Fruit fly (Drosophila melanogaster) whole organism, pupa: ENCODE results near the gene CG11970.

Experiments
- CG10348 ChIP-seq: fragments of 200-800 bp; sonication (Bioruptor generic); IDR thresholded peaks from 2 replicates; pipeline ENCODE4 v1.3.6; 2022; ENCODE audit warnings: missing biosample characterization, missing genetic modification characterization
- CG13204 ChIP-seq: fragments of 200-800 bp; sonication (Bioruptor generic); optimal IDR thresholded peaks from 2 replicates; lab custom pipeline; 2018; ENCODE audit warnings: missing biosample characterization, mild to moderate bottlenecking, missing genetic modification characterization, moderate library complexity
- CG14655 ChIP-seq: fragments of 200-800 bp; sonication (Bioruptor generic); optimal IDR thresholded peaks from 3 replicates; lab custom pipeline; 2017; ENCODE audit warnings: mild to moderate bottlenecking, missing biosample characterization, missing genetic modification reagents, missing genetic modification characterization
- CG15710 ChIP-seq: fragments of 200-800 bp; sonication (Bioruptor generic); optimal IDR thresholded peaks from 2 replicates; lab custom pipeline; 2018; ENCODE audit warnings: missing biosample characterization, mild to moderate bottlenecking, missing genetic modification characterization, moderate library complexity
- CG4496 ChIP-seq: fragments of 200-800 bp; sonication (Bioruptor generic); IDR thresholded peaks from 3 replicates; pipeline ENCODE4 v1.3.6; 2022; ENCODE audit warnings: missing biosample characterization, missing genetic modification characterization
- CG8159 ChIP-seq: fragments of 200-800 bp; sonication (Bioruptor generic); optimal IDR thresholded peaks from 3 replicates; lab custom pipeline; 2018; ENCODE audit warnings: missing biosample characterization, mild to moderate bottlenecking, missing genetic modification characterization, moderate library complexity
- CG8301 ChIP-seq: fragments of 200-800 bp; sonication (Bioruptor generic); optimal IDR thresholded peaks from 2 replicates; lab custom pipeline; 2018; ENCODE audit warnings: missing biosample characterization, mild to moderate bottlenecking, missing genetic modification characterization
- CG9948 ChIP-seq: fragments of 200-800 bp; sonication (Bioruptor generic); optimal IDR thresholded peaks from 2 replicates; lab custom pipeline; 2018; ENCODE audit warnings: missing biosample characterization, mild to moderate bottlenecking, missing genetic modification characterization, moderate library complexity
- EcR ChIP-seq: fragments of 200-800 bp; sonication (Bioruptor generic); optimal IDR thresholded peaks from 3 replicates; lab custom pipeline; 2019; ENCODE audit warnings: missing biosample characterization, missing genetic modification characterization, mild to moderate bottlenecking, moderate library complexity, missing genetic modification reagents
- Pif1A ChIP-seq: fragments of 200-800 bp; sonication (Bioruptor generic); optimal IDR thresholded peaks from 3 replicates; lab custom pipeline; 2016; ENCODE audit warnings: missing biosample characterization, missing genetic modification characterization
- Pif1B ChIP-seq: fragments of 200-800 bp; sonication (Bioruptor generic); optimal IDR thresholded peaks from 3 replicates; lab custom pipeline; 2016; ENCODE audit warnings: missing biosample characterization, missing genetic modification characterization
- Snoo ChIP-seq: fragments of 200-800 bp; sonication (Bioruptor generic); optimal IDR thresholded peaks from 3 replicates; lab custom pipeline; 2017; ENCODE audit warnings: missing biosample characterization, mild to moderate bottlenecking, missing genetic modification characterization, inconsistent platforms
- gl ChIP-seq: fragments of 200-800 bp; sonication (Bioruptor generic); optimal IDR thresholded peaks from 2 replicates; lab custom pipeline; 2018; ENCODE audit warnings: missing biosample characterization, mild to moderate bottlenecking, missing genetic modification characterization
- rn ChIP-seq: fragments of 200-800 bp; sonication (Bioruptor generic); IDR thresholded peaks from 2 replicates; pipeline ENCODE4 v1.3.6; 2022; ENCODE audit warnings: missing biosample characterization, missing genetic modification characterization

DNA sequence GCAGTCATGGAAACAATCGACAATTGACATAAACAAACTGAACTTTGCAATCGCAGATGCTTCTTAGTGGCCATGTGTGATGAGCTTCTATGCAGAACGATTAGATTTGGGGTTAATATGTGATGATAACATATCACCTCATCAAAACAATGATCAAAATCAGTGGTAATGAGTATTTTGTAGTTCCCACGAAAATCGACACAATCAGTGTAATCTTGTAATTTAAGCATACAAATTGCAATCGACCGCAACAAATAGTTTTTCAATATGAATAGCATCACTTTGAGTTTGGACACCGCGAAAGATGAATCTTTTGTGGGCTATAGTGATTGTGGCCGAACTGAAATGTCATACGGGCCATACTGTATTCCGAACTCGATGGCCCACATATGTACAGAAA lies 12.9 kb downstream of the CG11970 start, which contains the start of gene CG11977:
- TF ChIP-seq Snoo (tag; lab: Kevin White, UChicago) = no peak
- no peak for TF ChIP-seq CG15710 (tag; lab: Kevin White, UChicago)
- no peak for TF ChIP-seq EcR (GFP tag; lab: Kevin White, UChicago)
- no peak for TF ChIP-seq CG9948
- no peak for TF ChIP-seq CG8301 (tag; lab: Kevin White, UChicago)
- no peak for TF ChIP-seq CG8159 (tag; lab: Kevin White, UChicago)
- no peak for TF ChIP-seq Pif1A
- TF ChIP-seq CG4496 = no peak
- TF ChIP-seq Pif1B (GFP tag; lab: Kevin White, UChicago) = no peak
- TF ChIP-seq CG13204 = no peak
- TF ChIP-seq gl (tag; lab: Kevin White, UChicago) = no peak
- TF ChIP-seq CG10348 (GFP tag; lab: Robert Waterston, UW) = no peak
- no peak for TF ChIP-seq rn (GFP tag; lab: Robert Waterston, UW)
- no peak for TF ChIP-seq CG14655 (GFP tag; lab: Kevin White, UChicago)
